Fruit fly (Drosophila melanogaster): ENCODE results near the gene CG32204.

dm6 chr3L:18988055-18988819 is 42.4 kb upstream of the CG32204 start, which contains the start of gene CG11619:
- TF ChIP-seq Abd-B (GFP tag; optimal IDR thresholded peaks at IDR 0.05) = no peak
- no peak for TF ChIP-seq lola (GFP tag; optimal IDR thresholded peaks at IDR 0.05)
- no peak for TF ChIP-seq Mio (GFP tag; optimal IDR thresholded peaks at IDR 0.05)
- no peak for TF ChIP-seq dl (GFP tag; optimal IDR thresholded peaks at IDR 0.05; ENCODE audit: insufficient read depth in 1 of 2, partially characterized antibody in 2 of 2)
- TF ChIP-seq Sp1 (GFP tag; optimal IDR thresholded peaks at IDR 0.05) = no peak
- TF ChIP-seq psq (GFP tag; optimal IDR thresholded peaks at IDR 0.05) = no peak
- no peak for TF ChIP-seq usp (GFP tag; optimal IDR thresholded peaks at IDR 0.05)
- TF ChIP-seq Hr83 (GFP tag; optimal IDR thresholded peaks at IDR 0.05; ENCODE audit: poor library complexity, severe bottlenecking) = no peak
- no peak for TF ChIP-seq pan (optimal IDR thresholded peaks at IDR 0.05)
- no peak for TF ChIP-seq h (GFP tag; optimal IDR thresholded peaks at IDR 0.05)
- TF ChIP-seq tai (GFP tag; optimal IDR thresholded peaks at IDR 0.05) = no peak

All from whole organism, wandering third instar larva.